Worm (Caenorhabditis elegans) whole organism, young adult: ENCODE measurements around the gene chil-13.

ENCODE experiments used
- F49E8.2 ChIP-seq: sonication (generic microtip); optimal IDR thresholded peaks from 3 replicates; lab custom pipeline; 2017; ENCODE audit warnings: missing genetic modification characterization, mild to moderate bottlenecking, missing compliant biosample characterization, antibody characterized with exemption, moderate library complexity; ENCODE audit not compliant: insufficient read depth
- T07F8.4 ChIP-seq: sonication (generic microtip); optimal IDR thresholded peaks from 2 replicates; lab custom pipeline; 2016; ENCODE audit warnings: mild to moderate bottlenecking, missing genetic modification characterization, moderate library complexity, missing compliant biosample characterization
- ama-1 ChIP-seq, 3 experiments: fragments of 150-350 bp in 1 of 3; sonication (generic microtip) in 2 of 3; optimal IDR thresholded peaks; 2 replicates each; lab custom pipeline; 2014 to 2018; ENCODE audit warnings: missing biosample characterization in 2 of 3, missing genetic modification characterization in 2 of 3, missing genetic modification reagents in 2 of 3
- dox-1 ChIP-seq: fragments of 200-800 bp; sonication (Bioruptor generic); IDR thresholded peaks from 2 replicates; pipeline ENCODE4 v1.3.6; 2022; ENCODE audit warnings: missing genetic modification reagents, missing genetic modification characterization, missing compliant biosample characterization
- dpff-1 ChIP-seq: sonication (generic microtip); optimal IDR thresholded peaks from 2 replicates; lab custom pipeline; 2017; ENCODE audit warnings: mild to moderate bottlenecking, missing genetic modification characterization, missing compliant biosample characterization
- hsf-1 ChIP-seq: fragments of 200-800 bp; sonication (Bioruptor generic); IDR thresholded peaks from 2 replicates; pipeline ENCODE4 v1.3.6; 2022; ENCODE audit warnings: missing genetic modification reagents, missing genetic modification characterization, missing compliant biosample characterization
- lin-35 ChIP-seq, 3 experiments: fragments of 150-350 bp in 2 of 3; sonication (generic microtip) in 1 of 3; optimal IDR thresholded peaks; 2 replicates each; lab custom pipeline; 2014 to 2018; ENCODE audit warnings: missing biosample characterization in 3 of 3, missing genetic modification characterization in 3 of 3, missing genetic modification reagents in 3 of 3
- mel-28 ChIP-seq: sonication (generic microtip); optimal IDR thresholded peaks from 2 replicates; lab custom pipeline; 2016; ENCODE audit warnings: borderline replicate concordance, mild to moderate bottlenecking, missing genetic modification characterization, missing compliant biosample characterization
- nfya-1 ChIP-seq: sonication (generic microtip); optimal IDR thresholded peaks from 2 replicates; lab custom pipeline; 2017; ENCODE audit warnings: antibody characterized with exemption, missing compliant biosample characterization, missing genetic modification characterization, borderline replicate concordance; ENCODE audit not compliant: insufficient read depth
- nhr-90 ChIP-seq: sonication (generic microtip); optimal IDR thresholded peaks from 2 replicates; lab custom pipeline; 2016; ENCODE audit warnings: missing genotype, mild to moderate bottlenecking, missing genetic modification characterization, missing compliant biosample characterization
- snpc-4 ChIP-seq, 5 experiments: fragments of 150-350 bp in 1 of 5; sonication (generic microtip) in 4 of 5; optimal IDR thresholded peaks; 2 replicates each; lab custom pipeline; 2014 to 2018; ENCODE audit warnings: missing genetic modification characterization in 5 of 5, missing biosample characterization in 3 of 5, antibody characterized with exemption in 2 of 5, mild to moderate bottlenecking in 2 of 5, missing compliant biosample characterization in 2 of 5, missing genotype in 2 of 5, moderate library complexity in 2 of 5, missing genetic modification reagents in 1 of 5

DNA sequence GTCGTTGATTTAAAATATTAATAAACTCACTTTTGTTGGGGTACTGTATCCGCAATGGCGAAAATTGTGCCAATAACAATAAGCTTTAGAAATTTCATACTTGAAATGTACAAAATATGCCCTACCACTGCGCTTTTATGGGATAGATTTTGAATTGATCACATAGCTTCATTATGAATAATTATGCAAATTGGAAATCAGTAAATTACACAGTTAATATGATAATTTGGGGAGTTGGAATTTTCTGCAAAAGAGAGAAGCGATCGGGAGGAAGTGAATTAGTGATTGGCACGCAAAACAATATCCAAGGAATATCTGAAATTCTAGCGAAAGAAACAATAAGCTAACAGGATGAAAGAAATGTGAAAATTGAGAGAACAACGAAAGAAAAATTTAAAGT, 12.1 kb downstream of the chil-13 start, which contains the start of gene M176.10:
- no peak for TF ChIP-seq snpc-4 (GFP tag; optimal IDR thresholded peaks at IDR 0.05; lab: Kevin White, UChicago)
- no peak for TF ChIP-seq snpc-4 (tag; optimal IDR thresholded peaks at IDR 0.05; lab: Kevin White, UChicago)
- no peak for TF ChIP-seq dox-1 (GFP tag; lab: Robert Waterston, UW)
- TF ChIP-seq T07F8.4 (tag; lab: Kevin White, UChicago): no peak
- TF ChIP-seq nfya-1 (tag; lab: Kevin White, UChicago): no peak
- no peak for TF ChIP-seq dpff-1 (tag; lab: Kevin White, UChicago)
- no peak for TF ChIP-seq F49E8.2 (tag; lab: Kevin White, UChicago)
- TF ChIP-seq hsf-1 (GFP tag; lab: Robert Waterston, UW): no peak
- no peak for TF ChIP-seq nhr-90
- no peak for TF ChIP-seq lin-35 (GFP tag; optimal IDR thresholded peaks at IDR 0.05; lab: Kevin White, UChicago)
- no peak for TF ChIP-seq mel-28 (tag; lab: Kevin White, UChicago)
- TF ChIP-seq ama-1 (optimal IDR thresholded peaks at IDR 0.05; lab: Kevin White, UChicago): no peak
- no peak for TF ChIP-seq ama-1 (GFP tag; optimal IDR thresholded peaks at IDR 0.05; lab: Kevin White, UChicago)
